Fruit fly (Drosophila melanogaster) whole organism, embryonic: ENCODE data around the gene CheB38c.

Experiments used
- Awh ChIP-seq: fragments of 200-800 bp; sonication (Bioruptor generic); IDR thresholded peaks from 2 replicates; pipeline ENCODE4, ENCODE4 v1.3.6; 2022; ENCODE audit warnings: missing biosample characterization, missing genetic modification characterization
- Blimp-1 ChIP-seq: fragments of 200-800 bp; sonication (Bioruptor generic); optimal IDR thresholded peaks from 3 replicates; lab custom pipeline; 2018; ENCODE audit warnings: missing biosample characterization, missing genetic modification characterization, mild to moderate bottlenecking, moderate library complexity, missing genetic modification reagents
- C15 ChIP-seq: fragments of 200-800 bp; sonication (Bioruptor generic); IDR thresholded peaks from 3 replicates; pipeline ENCODE4 v1.3.6; 2022; ENCODE audit warnings: missing biosample characterization, missing genetic modification characterization
- CG11093 ChIP-seq: fragments of 200-800 bp; sonication (Bioruptor generic); IDR thresholded peaks from 3 replicates; pipeline ENCODE4 v1.3.6; 2022; ENCODE audit warnings: missing biosample characterization, missing genetic modification characterization
- CG11456 ChIP-seq: fragments of 200-800 bp; sonication (Bioruptor generic); IDR thresholded peaks from 3 replicates; pipeline ENCODE4 v1.3.6; 2022; ENCODE audit warnings: missing biosample characterization, missing genetic modification characterization
- CG11504 ChIP-seq: fragments of 200-800 bp; sonication (Bioruptor generic); optimal IDR thresholded peaks from 3 replicates; lab custom pipeline; 2019; ENCODE audit warnings: missing biosample characterization, mild to moderate bottlenecking, missing genetic modification characterization, moderate library complexity
- CG12104 ChIP-seq: fragments of 200-800 bp; sonication (Bioruptor generic); optimal IDR thresholded peaks from 3 replicates; lab custom pipeline; 2016; ENCODE audit warnings: missing biosample characterization, missing genetic modification characterization
- CG15696 ChIP-seq: fragments of 200-800 bp; sonication (Bioruptor generic); optimal IDR thresholded peaks from 2 replicates; lab custom pipeline; 2019; ENCODE audit warnings: missing biosample characterization, mild to moderate bottlenecking, missing genetic modification characterization, moderate library complexity
- CG16813 ChIP-seq: fragments of 200-800 bp; sonication (Bioruptor generic); IDR thresholded peaks from 3 replicates; pipeline ENCODE4 v1.3.6; 2022; ENCODE audit warnings: missing biosample characterization, missing genetic modification characterization; ENCODE audit not compliant: partially characterized antibody
- CG17802 ChIP-seq: fragments of 200-800 bp; sonication (Bioruptor generic); optimal IDR thresholded peaks from 2 replicates; lab custom pipeline; 2018; ENCODE audit warnings: missing biosample characterization, mild to moderate bottlenecking, missing genetic modification characterization, moderate library complexity
- CG17912 ChIP-seq: fragments of 200-800 bp; sonication (Bioruptor generic); optimal IDR thresholded peaks from 2 replicates; lab custom pipeline; 2018; ENCODE audit warnings: missing biosample characterization, mild to moderate bottlenecking, missing genetic modification characterization
- CG18011 ChIP-seq: fragments of 200-800 bp; sonication (Bioruptor generic); optimal IDR thresholded peaks from 2 replicates; lab custom pipeline; 2017; ENCODE audit warnings: missing biosample characterization, missing genetic modification characterization, mild to moderate bottlenecking, moderate library complexity, missing genotype
- CG18262 ChIP-seq: fragments of 200-800 bp; optimal IDR thresholded peaks from 3 replicates; lab custom pipeline; 2019; ENCODE audit warnings: missing biosample characterization, mild to moderate bottlenecking, missing genetic modification characterization, moderate library complexity
- CG2875 ChIP-seq: fragments of 200-800 bp; sonication (Bioruptor generic); optimal IDR thresholded peaks from 2 replicates; lab custom pipeline; 2017; ENCODE audit warnings: missing biosample characterization, mild to moderate bottlenecking, missing genetic modification characterization, missing genetic modification reagents
- CG31365 ChIP-seq: fragments of 200-800 bp; sonication (Bioruptor generic); optimal IDR thresholded peaks from 2 replicates; lab custom pipeline; 2018; ENCODE audit warnings: missing biosample characterization, mild to moderate bottlenecking, missing genetic modification characterization
- CG32532 ChIP-seq: fragments of 200-800 bp; sonication (Bioruptor generic); IDR thresholded peaks from 2 replicates; pipeline ENCODE4 v1.3.6; 2022; ENCODE audit warnings: missing biosample characterization, missing genetic modification characterization
- CG34376 ChIP-seq: fragments of 200-800 bp; sonication (Bioruptor generic); optimal IDR thresholded peaks from 2 replicates; lab custom pipeline; 2018; ENCODE audit warnings: missing biosample characterization, mild to moderate bottlenecking, missing genetic modification characterization
- CG4328 ChIP-seq: fragments of 200-800 bp; sonication (Bioruptor generic); optimal IDR thresholded peaks from 3 replicates; lab custom pipeline; 2017; ENCODE audit warnings: missing biosample characterization, missing genetic modification reagents, missing genetic modification characterization
- CG7556 ChIP-seq: fragments of 200-800 bp; sonication (Bioruptor generic); optimal IDR thresholded peaks from 2 replicates; lab custom pipeline; 2017; ENCODE audit warnings: missing biosample characterization, mild to moderate bottlenecking, missing genetic modification characterization
- CG7928 ChIP-seq: fragments of 200-800 bp; sonication (Bioruptor generic); optimal IDR thresholded peaks from 2 replicates; lab custom pipeline; 2017; ENCODE audit warnings: missing biosample characterization, mild to moderate bottlenecking, missing genetic modification characterization
- CG8089 ChIP-seq: fragments of 200-800 bp; sonication (Bioruptor generic); optimal IDR thresholded peaks from 3 replicates; lab custom pipeline; 2016; ENCODE audit warnings: missing biosample characterization, missing genetic modification characterization
- CG8388 ChIP-seq: fragments of 200-800 bp; sonication (Bioruptor generic); optimal IDR thresholded peaks from 2 replicates; lab custom pipeline; 2019; ENCODE audit warnings: missing biosample characterization, mild to moderate bottlenecking, missing genetic modification characterization, moderate library complexity
- CG9727 ChIP-seq: fragments of 200-800 bp; sonication (Bioruptor generic); optimal IDR thresholded peaks from 3 replicates; lab custom pipeline; 2017; ENCODE audit warnings: missing biosample characterization, mild to moderate bottlenecking, missing genetic modification characterization
- Dip2 ChIP-seq: fragments of 200-800 bp; sonication (Bioruptor generic); IDR thresholded peaks from 2 replicates; pipeline ENCODE4 v1.3.6; 2022; ENCODE audit warnings: missing biosample characterization, missing genetic modification characterization
- Dref ChIP-seq: fragments of 200-800 bp; sonication (Bioruptor generic); IDR thresholded peaks from 2 replicates; pipeline ENCODE4 v1.3.6; 2022; ENCODE audit warnings: missing biosample characterization, missing genetic modification characterization
- Hr51 ChIP-seq, 2 experiments: fragments of 200-800 bp; sonication (Bioruptor generic); optimal IDR thresholded peaks; 2 replicates in 1 of 2; 3 replicates in 1 of 2; lab custom pipeline; 2016 to 2018; ENCODE audit warnings: missing biosample characterization in 2 of 2, missing genetic modification characterization in 2 of 2, mild to moderate bottlenecking in 1 of 2, moderate library complexity in 1 of 2
- Jarid2 ChIP-seq: fragments of 200-800 bp; sonication (Bioruptor generic); optimal IDR thresholded peaks from 3 replicates; lab custom pipeline; 2017; ENCODE audit warnings: mild to moderate bottlenecking, missing biosample characterization, missing genetic modification reagents, missing genetic modification characterization
- Myb ChIP-seq: fragments of 200-800 bp; sonication (Bioruptor generic); optimal IDR thresholded peaks from 2 replicates; lab custom pipeline; 2016; ENCODE audit warnings: missing biosample characterization, missing genetic modification characterization
- Oaz ChIP-seq: fragments of 200-800 bp; sonication (Bioruptor generic); IDR thresholded peaks from 2 replicates; pipeline ENCODE4 v1.3.6; 2022; ENCODE audit warnings: missing biosample characterization, missing genetic modification characterization
- Ravus ChIP-seq: fragments of 200-800 bp; sonication (Bioruptor generic); IDR thresholded peaks from 2 replicates; pipeline ENCODE4 v1.3.6; 2022; ENCODE audit warnings: missing biosample characterization, missing genetic modification characterization
- Sry-β ChIP-seq: fragments of 200-800 bp; sonication (Bioruptor generic); optimal IDR thresholded peaks from 2 replicates; lab custom pipeline; 2018; ENCODE audit warnings: missing biosample characterization, mild to moderate bottlenecking, missing genetic modification characterization, moderate library complexity
- Xrp1 ChIP-seq: fragments of 200-800 bp; sonication (Bioruptor generic); IDR thresholded peaks from 2 replicates; pipeline ENCODE4 v1.3.6; 2022; ENCODE audit warnings: missing biosample characterization, missing genetic modification characterization
- ash1 ChIP-seq: fragments of 200-800 bp; sonication (Bioruptor generic); optimal IDR thresholded peaks from 2 replicates; lab custom pipeline; 2018; ENCODE audit warnings: missing biosample characterization, mild to moderate bottlenecking, missing genetic modification characterization
- bbx ChIP-seq: fragments of 200-800 bp; sonication (Bioruptor generic); IDR thresholded peaks from 2 replicates; pipeline ENCODE4 v1.3.6; 2022; ENCODE audit warnings: missing biosample characterization, missing genetic modification characterization; ENCODE audit not compliant: partially characterized antibody
- br ChIP-seq: fragments of >200 bp; optimal IDR thresholded peaks from 2 replicates; lab custom pipeline; 2017
- bsh ChIP-seq, 2 experiments: fragments of 200-800 bp; sonication (Bioruptor generic); optimal IDR thresholded peaks; 2 replicates each; lab custom pipeline; 2017 to 2018; ENCODE audit warnings: mild to moderate bottlenecking in 2 of 2, missing biosample characterization in 2 of 2, missing genetic modification characterization in 2 of 2, moderate library complexity in 1 of 2
- crol ChIP-seq: fragments of 200-800 bp; sonication (Bioruptor generic); IDR thresholded peaks from 2 replicates; pipeline ENCODE4 v1.3.6; 2022; ENCODE audit warnings: missing biosample characterization, missing genetic modification characterization
- esg ChIP-seq: fragments of 200-800 bp; sonication (Bioruptor generic); conservative IDR thresholded peaks from 2 replicates; pipeline ENCODE4 v1.3.6; 2022; ENCODE audit warnings: missing biosample characterization, missing genetic modification characterization
- grau ChIP-seq: fragments of 200-800 bp; optimal IDR thresholded peaks from 3 replicates; lab custom pipeline; 2019; ENCODE audit warnings: missing biosample characterization, mild to moderate bottlenecking, missing genetic modification characterization, moderate library complexity
- gt ChIP-seq: fragments of 200-800 bp; sonication (Bioruptor generic); IDR thresholded peaks from 2 replicates; pipeline ENCODE4 v1.3.6; 2022; ENCODE audit warnings: missing biosample characterization, missing genetic modification characterization
- inv ChIP-seq: fragments of 200-800 bp; sonication (Bioruptor generic); IDR thresholded peaks from 2 replicates; pipeline ENCODE4 v1.3.6; 2022; ENCODE audit warnings: missing biosample characterization, missing genetic modification characterization; ENCODE audit not compliant: partially characterized antibody
- jumu ChIP-seq: fragments of 200-800 bp; sonication (Bioruptor generic); optimal IDR thresholded peaks from 3 replicates; lab custom pipeline; 2016; ENCODE audit warnings: missing biosample characterization, missing genetic modification characterization
- repo ChIP-seq: fragments of 200-800 bp; sonication (Bioruptor generic); optimal IDR thresholded peaks from 2 replicates; lab custom pipeline; 2016; ENCODE audit warnings: missing biosample characterization, missing genetic modification characterization
- sob ChIP-seq: fragments of 200-800 bp; sonication (Bioruptor generic); IDR thresholded peaks from 2 replicates; pipeline ENCODE4 v1.3.6; 2022; ENCODE audit warnings: missing biosample characterization, missing genetic modification characterization
- toy ChIP-seq: fragments of 200-800 bp; sonication (Bioruptor generic); IDR thresholded peaks from 2 replicates; pipeline ENCODE4 v1.3.6; 2022; ENCODE audit warnings: missing biosample characterization, missing genetic modification characterization
- tup ChIP-seq: fragments of 200-800 bp; sonication (Bioruptor generic); optimal IDR thresholded peaks from 2 replicates; lab custom pipeline; 2016; ENCODE audit warnings: missing biosample characterization, mild to moderate bottlenecking, missing genetic modification characterization, moderate library complexity
- vnd ChIP-seq: fragments of 200-800 bp; sonication (Bioruptor generic); IDR thresholded peaks from 3 replicates; pipeline ENCODE4 v1.3.6; 2022; ENCODE audit warnings: missing biosample characterization, missing genetic modification characterization; ENCODE audit not compliant: partially characterized antibody
- wor ChIP-seq: fragments of 200-800 bp; sonication (Bioruptor generic); IDR thresholded peaks from 2 replicates; pipeline ENCODE4 v1.3.6; 2022; ENCODE audit warnings: missing biosample characterization, missing genetic modification characterization
- zen2 ChIP-seq: fragments of 200-800 bp; sonication (Bioruptor generic); IDR thresholded peaks from 3 replicates; pipeline ENCODE4 v1.3.6; 2022; ENCODE audit warnings: missing biosample characterization, missing genetic modification characterization; ENCODE audit not compliant: partially characterized antibody

The CheB38c gene

dm6 chr2L:20858371-20859340 lies 38.0 kb upstream of the CheB38c start, which contains the start of gene bero (continued):
- TF ChIP-seq CG11504 (tag; lab: Kevin White, UChicago) (no peak), CG34376 (GFP tag; lab: Kevin White, UChicago) (peak; percentile 21), grau (no peak), CG15696 (no peak), CG17802 (tag; lab: Kevin White, UChicago) (no peak), CG7928 (GFP tag; lab: Kevin White, UChicago) (no peak), CG12104 (GFP tag; lab: Kevin White, UChicago) (no peak), sob (peak; percentile 17; the same call in 1 of the 2 replicates), CG32532 (GFP tag; lab: Robert Waterston, UW) (no peak), CG8388 (no peak), Blimp-1 (GFP tag; lab: Kevin White, UChicago) (no peak), wor (GFP tag; lab: Robert Waterston, UW) (no peak), jumu (GFP tag; lab: Kevin White, UChicago) (no peak), CG11093 (GFP tag; lab: Robert Waterston, UW) (no peak), Myb (no peak), C15 (no peak), gt (no peak), CG7556 (GFP tag; lab: Kevin White, UChicago) (no peak), CG4328 (no peak), br (no peak), CG18011 (no peak), crol (no peak), bsh (GFP tag; optimal IDR thresholded peaks at IDR 0.05; lab: Kevin White, UChicago) (no peak), CG2875 (GFP tag; lab: Kevin White, UChicago) (no peak), vnd (GFP tag; lab: Robert Waterston, UW) (no peak), Dref (GFP tag; lab: Robert Waterston, UW) (no peak), Hr51 (GFP tag; optimal IDR thresholded peaks at IDR 0.05; lab: Kevin White, UChicago) (peak in 1 of 2 experiments; percentile 13), ash1 (GFP tag; lab: Kevin White, UChicago) (no peak), esg (GFP tag; lab: Robert Waterston, UW) (no peak), repo (no peak), Jarid2 (GFP tag; lab: Kevin White, UChicago) (peak; percentile 69), CG8089 (GFP tag; lab: Kevin White, UChicago) (no peak), Ravus (GFP tag; lab: Robert Waterston, UW) (no peak), zen2 (GFP tag; lab: Robert Waterston, UW) (no peak), Oaz (GFP tag; lab: Robert Waterston, UW) (no peak), Sry-β (GFP tag; lab: Kevin White, UChicago) (no peak), bbx (GFP tag; lab: Robert Waterston, UW) (no peak), tup (GFP tag; lab: Kevin White, UChicago) (no peak), CG11456 (no peak), inv (GFP tag; lab: Robert Waterston, UW) (no peak), Awh (GFP tag; lab: Robert Waterston, UW) (no peak), CG16813 (no peak), Xrp1 (GFP tag; lab: Robert Waterston, UW) (no peak), CG9727 (GFP tag; lab: Kevin White, UChicago) (no peak), Dip2 (no peak), CG17912 (GFP tag; lab: Kevin White, UChicago) (no peak), CG31365 (tag; lab: Kevin White, UChicago) (no peak), toy (GFP tag; lab: Robert Waterston, UW) (no peak), CG18262 (no peak)
